Fruit fly (Drosophila melanogaster) whole organism, embryonic: ENCODE results near the gene CG13403.

ENCODE experiments used
- CG10267 ChIP-seq: fragments of 200-800 bp; sonication (Bioruptor generic); optimal IDR thresholded peaks from 2 replicates; lab custom pipeline; 2018; ENCODE audit warnings: missing biosample characterization, mild to moderate bottlenecking, missing genetic modification characterization, moderate library complexity
- CG12299 ChIP-seq: fragments of 200-800 bp; sonication (Bioruptor generic); optimal IDR thresholded peaks from 2 replicates; lab custom pipeline; 2018; ENCODE audit warnings: missing biosample characterization, mild to moderate bottlenecking, missing genetic modification characterization
- CG12659 ChIP-seq: fragments of 200-800 bp; sonication (Bioruptor generic); optimal IDR thresholded peaks from 3 replicates; lab custom pipeline; 2017; ENCODE audit warnings: mild to moderate bottlenecking, missing biosample characterization, missing genetic modification reagents, missing genetic modification characterization
- CG13894 ChIP-seq: fragments of 200-800 bp; sonication (Bioruptor generic); optimal IDR thresholded peaks from 3 replicates; lab custom pipeline; 2018; ENCODE audit warnings: missing biosample characterization, mild to moderate bottlenecking, missing genetic modification characterization, moderate library complexity
- CG1603 ChIP-seq: fragments of 200-800 bp; sonication (Bioruptor generic); optimal IDR thresholded peaks from 2 replicates; lab custom pipeline; 2019; ENCODE audit warnings: missing biosample characterization, mild to moderate bottlenecking, missing genetic modification characterization, moderate library complexity
- CG17361 ChIP-seq: fragments of 200-800 bp; sonication (Bioruptor generic); IDR thresholded peaks from 3 replicates; pipeline ENCODE4 v1.3.6; 2022; ENCODE audit warnings: missing biosample characterization, missing genetic modification characterization
- CG17829 ChIP-seq: fragments of 200-800 bp; optimal IDR thresholded peaks from 2 replicates; lab custom pipeline; 2019; ENCODE audit warnings: missing biosample characterization, mild to moderate bottlenecking, missing genetic modification characterization, moderate library complexity
- CG2889 ChIP-seq: fragments of 200-800 bp; sonication (Bioruptor generic); IDR thresholded peaks from 3 replicates; pipeline ENCODE4 v1.3.6; 2022; ENCODE audit warnings: missing biosample characterization, missing genetic modification characterization
- CG30403 ChIP-seq: fragments of 200-800 bp; sonication (Bioruptor generic); optimal IDR thresholded peaks from 3 replicates; lab custom pipeline; 2016; ENCODE audit warnings: missing biosample characterization, missing genetic modification characterization
- CG30431 ChIP-seq: fragments of 200-800 bp; sonication (Bioruptor generic); optimal IDR thresholded peaks from 2 replicates; lab custom pipeline; 2017; ENCODE audit warnings: missing biosample characterization, missing genetic modification characterization
- CG31365 ChIP-seq: fragments of 200-800 bp; sonication (Bioruptor generic); optimal IDR thresholded peaks from 2 replicates; lab custom pipeline; 2018; ENCODE audit warnings: missing biosample characterization, mild to moderate bottlenecking, missing genetic modification characterization
- CG32532 ChIP-seq: fragments of 200-800 bp; sonication (Bioruptor generic); IDR thresholded peaks from 2 replicates; pipeline ENCODE4 v1.3.6; 2022; ENCODE audit warnings: missing biosample characterization, missing genetic modification characterization
- CG7786 ChIP-seq: fragments of 200-800 bp; sonication (Bioruptor generic); optimal IDR thresholded peaks from 2 replicates; lab custom pipeline; 2016; ENCODE audit warnings: missing biosample characterization, missing genetic modification characterization
- CG9727 ChIP-seq: fragments of 200-800 bp; sonication (Bioruptor generic); optimal IDR thresholded peaks from 3 replicates; lab custom pipeline; 2017; ENCODE audit warnings: missing biosample characterization, mild to moderate bottlenecking, missing genetic modification characterization
- CHES-1-like ChIP-seq: fragments of 200-800 bp; sonication (Bioruptor generic); optimal IDR thresholded peaks from 2 replicates; lab custom pipeline; 2016; ENCODE audit warnings: missing biosample characterization, missing genetic modification characterization
- CoRest ChIP-seq: fragments of 200-800 bp; sonication (Bioruptor generic); optimal IDR thresholded peaks from 3 replicates; lab custom pipeline; 2018; ENCODE audit warnings: missing biosample characterization, mild to moderate bottlenecking, missing genetic modification characterization, moderate library complexity
- D19A ChIP-seq: fragments of 200-800 bp; optimal IDR thresholded peaks from 3 replicates; lab custom pipeline; 2019; ENCODE audit warnings: missing biosample characterization, mild to moderate bottlenecking, missing genetic modification characterization, moderate library complexity
- Deaf1 ChIP-seq: fragments of 200-800 bp; optimal IDR thresholded peaks from 3 replicates; lab custom pipeline; 2019; ENCODE audit warnings: missing biosample characterization, mild to moderate bottlenecking, missing genetic modification characterization, moderate library complexity
- Dll ChIP-seq: fragments of 200-800 bp; sonication (Bioruptor generic); IDR thresholded peaks from 4 replicates; pipeline ENCODE4 v1.3.6; 2022; ENCODE audit warnings: missing biosample characterization, missing genetic modification characterization; ENCODE audit not compliant: partially characterized antibody
- Fer1 ChIP-seq: fragments of 200-800 bp; sonication (Bioruptor generic); optimal IDR thresholded peaks from 2 replicates; lab custom pipeline; 2017; ENCODE audit warnings: missing biosample characterization, mild to moderate bottlenecking, missing genetic modification characterization
- Hsf ChIP-seq: fragments of 200-800 bp; sonication (Bioruptor generic); optimal IDR thresholded peaks from 3 replicates; lab custom pipeline; 2016; ENCODE audit warnings: missing biosample characterization, missing genetic modification characterization
- Meics ChIP-seq: fragments of 200-800 bp; sonication (Bioruptor generic); optimal IDR thresholded peaks from 2 replicates; lab custom pipeline; 2017; ENCODE audit warnings: missing biosample characterization, mild to moderate bottlenecking, missing genetic modification characterization
- Myb ChIP-seq: fragments of 200-800 bp; sonication (Bioruptor generic); optimal IDR thresholded peaks from 2 replicates; lab custom pipeline; 2016; ENCODE audit warnings: missing biosample characterization, missing genetic modification characterization
- Nf-YB ChIP-seq: fragments of 200-800 bp; sonication (Bioruptor generic); optimal IDR thresholded peaks from 3 replicates; lab custom pipeline; 2019; ENCODE audit warnings: missing biosample characterization, mild to moderate bottlenecking, missing genetic modification characterization, moderate library complexity
- Sox100B ChIP-seq: fragments of 200-800 bp; sonication (Bioruptor generic); optimal IDR thresholded peaks from 3 replicates; lab custom pipeline; 2018; ENCODE audit warnings: missing biosample characterization, mild to moderate bottlenecking, missing genetic modification characterization
- Trl ChIP-seq, 3 experiments: fragments of >200 bp in 2 of 3; fragments of 200-800 bp in 1 of 3; sonication (Bioruptor generic) in 1 of 3; optimal IDR thresholded peaks; 2 replicates in 1 of 3; 3 replicates in 2 of 3; lab custom pipeline; 2016 to 2017; ENCODE audit warnings: missing biosample characterization in 1 of 3, missing genetic modification characterization in 1 of 3
- Xbp1 ChIP-seq: fragments of 200-800 bp; sonication (Bioruptor generic); optimal IDR thresholded peaks from 3 replicates; lab custom pipeline; 2016; ENCODE audit warnings: missing biosample characterization, mild to moderate bottlenecking, missing genetic modification characterization
- abd-A ChIP-seq: fragments of 200-800 bp; sonication (Bioruptor generic); optimal IDR thresholded peaks from 3 replicates; lab custom pipeline; 2019; ENCODE audit warnings: missing biosample characterization, mild to moderate bottlenecking, missing genetic modification characterization, moderate library complexity
- ap ChIP-seq: fragments of 200-800 bp; sonication (Bioruptor generic); IDR thresholded peaks from 2 replicates; pipeline ENCODE4 v1.3.6; 2022; ENCODE audit warnings: missing biosample characterization, missing genetic modification characterization
- az2 ChIP-seq: fragments of 200-800 bp; sonication (Bioruptor generic); optimal IDR thresholded peaks from 3 replicates; lab custom pipeline; 2016; ENCODE audit warnings: missing biosample characterization, missing genetic modification characterization
- bcd ChIP-seq: fragments of 200-800 bp; sonication (Bioruptor generic); optimal IDR thresholded peaks from 2 replicates; lab custom pipeline; 2017; ENCODE audit warnings: missing biosample characterization, mild to moderate bottlenecking, missing genetic modification characterization
- cas ChIP-seq: fragments of 200-800 bp; sonication (Bioruptor generic); IDR thresholded peaks from 2 replicates; pipeline ENCODE4 v1.3.6; 2022; ENCODE audit warnings: missing biosample characterization, missing genetic modification characterization
- chif ChIP-seq, 2 experiments: fragments of 200-800 bp; sonication (Bioruptor generic); optimal IDR thresholded peaks; 3 replicates each; lab custom pipeline; 2016; ENCODE audit warnings: missing biosample characterization in 2 of 2, missing genetic modification characterization in 2 of 2
- cwo ChIP-seq: fragments of 200-800 bp; sonication (Bioruptor generic); optimal IDR thresholded peaks from 3 replicates; lab custom pipeline; 2017; ENCODE audit warnings: missing biosample characterization, missing genetic modification characterization, mild to moderate bottlenecking, moderate library complexity, missing genetic modification reagents
- dmrt99B ChIP-seq: fragments of 200-800 bp; sonication (Bioruptor generic); optimal IDR thresholded peaks from 2 replicates; lab custom pipeline; 2018; ENCODE audit warnings: missing biosample characterization, mild to moderate bottlenecking, missing genetic modification characterization, moderate library complexity
- dysf ChIP-seq: fragments of 200-800 bp; sonication (Bioruptor generic); IDR thresholded peaks from 3 replicates; pipeline ENCODE4 v1.3.6; 2022; ENCODE audit warnings: missing biosample characterization, missing genetic modification characterization
- eve ChIP-seq, 2 experiments: fragments of >200 bp; optimal IDR thresholded peaks; 2 replicates each; lab custom pipeline; 2017; ENCODE audit warnings: missing biosample characterization in 2 of 2, missing genetic modification characterization in 2 of 2
- fd3F ChIP-seq: fragments of 200-800 bp; sonication (Bioruptor generic); optimal IDR thresholded peaks from 2 replicates; lab custom pipeline; 2018; ENCODE audit warnings: missing biosample characterization, mild to moderate bottlenecking, missing genetic modification characterization, moderate library complexity
- grau ChIP-seq: fragments of 200-800 bp; optimal IDR thresholded peaks from 3 replicates; lab custom pipeline; 2019; ENCODE audit warnings: missing biosample characterization, mild to moderate bottlenecking, missing genetic modification characterization, moderate library complexity
- lab ChIP-seq: fragments of 200-800 bp; sonication (Bioruptor generic); optimal IDR thresholded peaks from 3 replicates; lab custom pipeline; 2017; ENCODE audit warnings: missing biosample characterization, missing genetic modification characterization, mild to moderate bottlenecking, moderate library complexity, missing genetic modification reagents
- run ChIP-seq: fragments of 200-800 bp; sonication (Bioruptor generic); optimal IDR thresholded peaks from 3 replicates; lab custom pipeline; 2018; ENCODE audit warnings: missing biosample characterization, mild to moderate bottlenecking, missing genetic modification characterization
- sd ChIP-seq: fragments of 200-800 bp; sonication (Bioruptor generic); optimal IDR thresholded peaks from 3 replicates; lab custom pipeline; 2018; ENCODE audit warnings: missing biosample characterization, mild to moderate bottlenecking, missing genetic modification characterization, moderate library complexity
- slbo ChIP-seq: fragments of 200-800 bp; sonication (Bioruptor generic); IDR thresholded peaks from 2 replicates; pipeline ENCODE4 v1.3.6; 2022; ENCODE audit warnings: missing biosample characterization, missing genetic modification characterization
- slp2 ChIP-seq: fragments of 200-800 bp; sonication (Bioruptor generic); optimal IDR thresholded peaks from 2 replicates; lab custom pipeline; 2016; ENCODE audit warnings: missing biosample characterization, missing genetic modification characterization
- sna ChIP-seq: fragments of 200-800 bp; sonication (Bioruptor generic); IDR thresholded peaks from 2 replicates; pipeline ENCODE4 v1.3.6; 2022; ENCODE audit warnings: missing biosample characterization, missing genetic modification characterization; ENCODE audit not compliant: partially characterized antibody
- tin ChIP-seq: fragments of 200-800 bp; sonication (Bioruptor generic); optimal IDR thresholded peaks from 3 replicates; lab custom pipeline; 2016; ENCODE audit warnings: missing biosample characterization, missing genetic modification characterization
- tio ChIP-seq: fragments of 200-800 bp; sonication (Bioruptor generic); optimal IDR thresholded peaks from 2 replicates; lab custom pipeline; 2017; ENCODE audit warnings: missing biosample characterization, missing genetic modification characterization, inconsistent platforms
- unpg ChIP-seq: fragments of 200-800 bp; sonication (Bioruptor generic); optimal IDR thresholded peaks from 3 replicates; lab custom pipeline; 2018; ENCODE audit warnings: missing biosample characterization, mild to moderate bottlenecking, missing genetic modification characterization, moderate library complexity

Gene CG13403

dm6 chrX:14213509-14214154 lies 21.8 kb upstream of the CG13403 start (continued):
- TF ChIP-seq chif (GFP tag; optimal IDR thresholded peaks at IDR 0.05; lab: Kevin White, UChicago) (peak in 1 of 2 experiments; percentile 20), Myb (GFP tag; lab: Kevin White, UChicago) (peak; percentile 25), CG9727 (peak; percentile 4), Hsf (peak; percentile 18), bcd (GFP tag; lab: Kevin White, UChicago) (peak; percentile 12), Nf-YB (GFP tag; lab: Kevin White, UChicago) (no peak), Dll (0 out of 4 replicates have a peak, but pooled peaks have one; percentile 23), CG30403 (peak; percentile 47), Xbp1 (GFP tag; lab: Kevin White, UChicago) (peak; percentile 47), CG12299 (peak; percentile 38), eve (GFP tag; optimal IDR thresholded peaks at IDR 0.05; lab: Kevin White, UChicago) (peak in 1 of 2 experiments; percentile 53), CG31365 (tag; lab: Kevin White, UChicago) (no peak), CG12659 (GFP tag; lab: Kevin White, UChicago) (peak; percentile 31), CG17361 (peak; percentile 46; the same call in 2 of the 3 replicates), CoRest (tag; lab: Kevin White, UChicago) (peak; percentile 50), CG10267 (tag; lab: Kevin White, UChicago) (peak; percentile 6), CG13894 (tag; lab: Kevin White, UChicago) (peak; percentile 49), CG1603 (peak; percentile 1), CG2889 (GFP tag; lab: Robert Waterston, UW) (no peak), tio (GFP tag; lab: Kevin White, UChicago) (peak; percentile 32), tin (GFP tag; lab: Kevin White, UChicago) (peak; percentile 15), CG17829 (tag; lab: Kevin White, UChicago) (peak; percentile 19), az2 (GFP tag; lab: Kevin White, UChicago) (peak; percentile 43), abd-A (tag; lab: Kevin White, UChicago) (peak; percentile 53), slbo (GFP tag; lab: Robert Waterston, UW) (peak; percentile 48; the same call in 1 of the 2 replicates), Fer1 (GFP tag; lab: Kevin White, UChicago) (peak; percentile 34), dmrt99B (tag; lab: Kevin White, UChicago) (peak; percentile 64), sna (GFP tag; lab: Robert Waterston, UW) (0 out of 2 replicates have a peak, but pooled peaks have one; percentile 24), unpg (GFP tag; lab: Kevin White, UChicago) (peak; percentile 52), D19A (tag; lab: Kevin White, UChicago) (peak; percentile 25), cas (no peak), CG7786 (GFP tag; lab: Kevin White, UChicago) (peak; percentile 16), run (no peak), slp2 (peak; percentile 18), dysf (GFP tag; lab: Robert Waterston, UW) (peak; percentile 51; the same call in 1 of the 3 replicates), CHES-1-like (GFP tag; lab: Kevin White, UChicago) (peak; percentile 10), CG30431 (GFP tag; lab: Kevin White, UChicago) (no peak), ap (GFP tag; lab: Robert Waterston, UW) (no peak)
- TF ChIP-seq, all 482 proteins: peak for 156

- TF ChIP-seq Trl (optimal IDR thresholded peaks at IDR 0.05; lab: Kevin White, UChicago): peak; percentile 85 to 94
- no peak for TF ChIP-seq Trl (GFP tag; optimal IDR thresholded peaks at IDR 0.05; lab: Kevin White, UChicago)
- peak; percentile 11; the same call in 1 of the 2 replicates for TF ChIP-seq CG32532 (GFP tag; lab: Robert Waterston, UW)
- peak; percentile 40 for TF ChIP-seq Meics
- peak; percentile 46 for TF ChIP-seq Deaf1 (tag; lab: Kevin White, UChicago)
- peak; percentile 24 for TF ChIP-seq lab (GFP tag; lab: Kevin White, UChicago)
- no peak for TF ChIP-seq fd3F (GFP tag; lab: Kevin White, UChicago)
- TF ChIP-seq CG1603: no peak
- TF ChIP-seq cwo (GFP tag; lab: Kevin White, UChicago): no peak
- peak; percentile 33 for TF ChIP-seq grau (tag; lab: Kevin White, UChicago)
- no peak for TF ChIP-seq Sox100B (GFP tag; lab: Kevin White, UChicago)
- TF ChIP-seq sd (tag; lab: Kevin White, UChicago): peak; percentile 96
These were observed 20.5 kb upstream of the CG13403 start for dm6 chrX:14212147-14212792.
